Worm (Caenorhabditis elegans) whole organism, L4 larva: ENCODE results near the gene F38A1.6.

ENCODE experiments used
- R02D3.7 ChIP-seq: fragments of 150-350 bp; sonication (generic microtip); optimal IDR thresholded peaks from 3 replicates; lab custom pipeline; 2014; ENCODE audit warnings: missing biosample characterization, missing genetic modification characterization
- ceh-82 ChIP-seq: sonication (generic microtip); optimal IDR thresholded peaks from 2 replicates; lab custom pipeline; 2017; ENCODE audit warnings: missing biosample characterization, missing genetic modification characterization
- daf-8 ChIP-seq: fragments of 200-800 bp; sonication (Bioruptor generic); IDR thresholded peaks from 2 replicates; pipeline ENCODE4 v1.3.6; 2022; ENCODE audit warnings: missing genetic modification characterization, missing compliant biosample characterization
- lin-39 ChIP-seq: fragments of 150-350 bp; optimal IDR thresholded peaks from 2 replicates; lab custom pipeline; 2014; ENCODE audit warnings: missing biosample characterization, missing genetic modification reagents, missing genetic modification characterization
- tra-1 ChIP-seq: fragments of 200-800 bp; sonication (Bioruptor generic); IDR thresholded peaks from 2 replicates; pipeline ENCODE4 v1.3.6; 2022; ENCODE audit warnings: missing genetic modification reagents, missing genetic modification characterization, missing compliant biosample characterization
- unc-62 ChIP-seq, 3 experiments: fragments of 150-350 bp in 1 of 3; sonication (generic microtip); optimal IDR thresholded peaks in 2 of 3; peaks in 1 of 3; 1 replicate in 1 of 3; 2 replicates in 2 of 3; lab custom pipeline; 2014 to 2017; ENCODE audit warnings: missing biosample characterization in 3 of 3, missing genetic modification characterization in 3 of 3, missing genetic modification reagents in 3 of 3, missing genotype in 1 of 3

DNA sequence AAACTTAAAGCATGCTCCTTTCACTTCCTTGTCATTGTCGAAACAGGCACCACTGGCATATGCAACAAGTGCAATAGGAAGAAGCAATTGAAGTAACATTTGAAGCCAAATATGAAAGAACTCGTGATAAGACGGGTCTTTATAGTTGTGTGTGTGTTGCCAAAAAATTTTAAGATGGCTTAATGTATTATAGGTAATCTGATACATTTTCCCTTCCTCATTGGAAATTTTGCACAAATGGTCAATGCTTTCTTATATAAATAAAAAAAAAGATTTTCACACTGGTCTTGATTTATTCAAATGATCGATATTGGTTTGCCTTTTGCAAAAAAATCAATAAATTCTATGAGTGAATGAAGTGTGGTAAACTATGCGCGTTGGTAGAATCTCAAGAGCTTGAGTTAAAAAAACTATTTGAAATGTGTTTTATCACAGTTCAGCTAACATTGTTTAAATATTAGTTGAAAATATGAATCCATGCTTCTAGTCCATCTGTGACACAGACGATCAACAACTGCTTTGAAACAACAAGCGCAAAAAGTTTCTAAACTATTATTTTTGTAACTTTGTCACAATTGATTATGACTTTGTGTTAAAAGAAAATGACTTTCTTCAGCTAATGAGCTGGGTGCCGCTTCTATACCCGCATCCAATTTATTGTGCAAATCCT, at the start of gene F38A1.6, which contains the start of gene clec-166:
- TF ChIP-seq unc-62 (GFP tag; optimal IDR thresholded peaks at IDR 0.05 in 1 of 2; lab: Kevin White, UChicago) (no peak), unc-62 (tag; optimal IDR thresholded peaks at IDR 0.05; lab: Kevin White, UChicago) (no peak), lin-39 (tag; lab: Kevin White, UChicago) (no peak), ceh-82 (tag; lab: Kevin White, UChicago) (no peak), daf-8 (GFP tag; lab: Robert Waterston, UW) (no peak), tra-1 (GFP tag; lab: Robert Waterston, UW) (no peak), R02D3.7 (no peak)
